Worm (Caenorhabditis elegans) whole organism, L4 larva: Measurements from ENCODE around the gene sli-1.

Experiments
- F26F4.8 ChIP-seq: fragments of 200-800 bp; sonication (Bioruptor generic); conservative IDR thresholded peaks from 2 replicates; pipeline ENCODE4 v1.3.6; 2022; ENCODE audit warnings: missing genetic modification characterization, missing compliant biosample characterization
- T20F7.1 ChIP-seq: fragments of 200-800 bp; sonication (Bioruptor generic); optimal IDR thresholded peaks from 2 replicates; lab custom pipeline; 2018; ENCODE audit warnings: mild to moderate bottlenecking, missing genetic modification characterization, missing compliant biosample characterization
- cey-2 ChIP-seq: sonication (generic microtip); optimal IDR thresholded peaks from 3 replicates; lab custom pipeline; 2017; ENCODE audit warnings: missing genetic modification characterization, mild to moderate bottlenecking, missing compliant biosample characterization, antibody characterized with exemption, borderline replicate concordance; ENCODE audit not compliant: insufficient read depth
- duxl-1 ChIP-seq: sonication (generic microtip); optimal IDR thresholded peaks from 2 replicates; lab custom pipeline; 2016; ENCODE audit warnings: mild to moderate bottlenecking, missing genetic modification characterization, moderate library complexity, missing compliant biosample characterization; ENCODE audit not compliant: poor library complexity
- lir-3 ChIP-seq: sonication (generic microtip); optimal IDR thresholded peaks from 2 replicates; lab custom pipeline; 2016; ENCODE audit warnings: mild to moderate bottlenecking, missing genetic modification characterization, missing compliant biosample characterization
- nhr-76 ChIP-seq: fragments of 150-350 bp; optimal IDR thresholded peaks from 2 replicates; lab custom pipeline; 2014; ENCODE audit warnings: missing biosample characterization, missing genetic modification characterization
- nhr-77 ChIP-seq: fragments of 150-350 bp; optimal IDR thresholded peaks from 2 replicates; lab custom pipeline; 2014; ENCODE audit warnings: missing biosample characterization, missing genetic modification characterization
- spr-1 ChIP-seq: sonication (generic microtip); optimal IDR thresholded peaks from 2 replicates; lab custom pipeline; 2016; ENCODE audit warnings: mild to moderate bottlenecking, missing genetic modification characterization, missing compliant biosample characterization
- unc-130 ChIP-seq: sonication (generic microtip); optimal IDR thresholded peaks from 2 replicates; lab custom pipeline; 2016; ENCODE audit warnings: missing genetic modification reagents, missing genetic modification characterization, missing compliant biosample characterization
- unc-39 ChIP-seq: sonication (generic microtip); optimal IDR thresholded peaks from 2 replicates; lab custom pipeline; 2017; ENCODE audit warnings: missing biosample characterization, missing genetic modification characterization
- zfp-2 ChIP-seq: sonication (generic microtip); optimal IDR thresholded peaks from 2 replicates; lab custom pipeline; 2016; ENCODE audit warnings: mild to moderate bottlenecking, missing genetic modification characterization, missing compliant biosample characterization
- ztf-11 ChIP-seq: fragments of 150-350 bp; optimal IDR thresholded peaks from 2 replicates; lab custom pipeline; 2014; ENCODE audit warnings: missing biosample characterization, missing genetic modification characterization

ce11 chrX:706490-706889 lies 19.3 kb downstream of the sli-1 start, which contains the start of gene M02A10.1:
- no peak for TF ChIP-seq lir-3 (tag; lab: Kevin White, UChicago)
- TF ChIP-seq unc-39 (tag; lab: Kevin White, UChicago), result no peak
- no peak for TF ChIP-seq spr-1 (tag; lab: Kevin White, UChicago)
- TF ChIP-seq unc-130, result no peak
- TF ChIP-seq nhr-77 (tag; lab: Kevin White, UChicago), result no peak
- TF ChIP-seq ztf-11 (tag; lab: Kevin White, UChicago), result no peak
- TF ChIP-seq nhr-76 (tag; lab: Kevin White, UChicago), result no peak
- TF ChIP-seq duxl-1 (tag; lab: Kevin White, UChicago), result no peak
- TF ChIP-seq cey-2 (tag; lab: Kevin White, UChicago), result no peak
- no peak for TF ChIP-seq T20F7.1 (GFP tag; lab: Kevin White, UChicago)
- TF ChIP-seq F26F4.8, result no peak
- no peak for TF ChIP-seq zfp-2 (tag; lab: Kevin White, UChicago)
